Worm (Caenorhabditis elegans): ENCODE results near the gene C01G10.7.
"Not testable (repeated sequence)": the region's sequence is repeated elsewhere in the genome, so short reads cannot be mapped to it uniquely, and the experiment has no call there.

The C01G10.7 gene

ce11 chrV:15036769-15037168 is 48.8 kb upstream of the C01G10.7 start, which contains the start of gene melo-3:
Gene melo-3, minus strand, starts transcription at chrV:15036869.
- not testable (repeated sequence) for TF ChIP-seq egl-27, nhr-237, eor-1 (tag; optimal IDR thresholded peaks at IDR 0.05)

- TF ChIP-seq nhr-28 (tag; optimal IDR thresholded peaks at IDR 0.05) (no peak), elt-2 (tag; optimal IDR thresholded peaks at IDR 0.05) (peak; percentile 4)
Observed at ce11 chrV:15048107-15048506, 37.4 kb upstream of the C01G10.7 start, which contains the start of gene sdc-3. Gene sdc-3, minus strand, starts transcription at chrV:15048207.

ce11 chrV:15051720-15052119 is 33.8 kb upstream of the C01G10.7 start:
- TF ChIP-seq egl-27 (tag; optimal IDR thresholded peaks at IDR 0.05) (no peak), R02D3.7 (tag; optimal IDR thresholded peaks at IDR 0.05) (no peak), mdl-1 (tag; optimal IDR thresholded peaks at IDR 0.05) (no peak), mml-1 (tag; optimal IDR thresholded peaks at IDR 0.05) (no peak), aly-2 (tag; optimal IDR thresholded peaks at IDR 0.05) (no peak), ztf-11 (tag; optimal IDR thresholded peaks at IDR 0.05) (no peak), nhr-23 (tag; optimal IDR thresholded peaks at IDR 0.05) (no peak), lin-15B (tag; optimal IDR thresholded peaks at IDR 0.05) (no peak), ztf-4 (tag; optimal IDR thresholded peaks at IDR 0.05) (no peak), jun-1 (tag; optimal IDR thresholded peaks at IDR 0.05) (no peak), nhr-237 (tag; optimal IDR thresholded peaks at IDR 0.05) (no peak), snpc-4 (tag; optimal IDR thresholded peaks at IDR 0.05) (no peak), nfya-1 (tag; optimal IDR thresholded peaks at IDR 0.05; ENCODE audit: insufficient read depth) (no peak)

ce11 chrV:15052368-15052767 is 33.2 kb upstream of the C01G10.7 start, which contains the start of the genes fbxa-82 and C25D7.5:
Gene fbxa-82, minus strand, starts transcription at chrV:15052530.
Gene C25D7.5, plus strand, starts transcription at chrV:15052650.
- TF ChIP-seq eor-1 (tag; optimal IDR thresholded peaks at IDR 0.05) = no peak
- no peak for TF ChIP-seq nhr-12 (tag; optimal IDR thresholded peaks at IDR 0.05)
- TF ChIP-seq ceh-28 (tag; optimal IDR thresholded peaks at IDR 0.05) = no peak
- TF ChIP-seq ama-1 (optimal IDR thresholded peaks at IDR 0.05) = no peak
- no peak for TF ChIP-seq egl-27 (tag; optimal IDR thresholded peaks at IDR 0.05)
- TF ChIP-seq nfya-1 (tag; optimal IDR thresholded peaks at IDR 0.05; ENCODE audit: insufficient read depth) = no peak
- TF ChIP-seq ZK546.5 (tag; optimal IDR thresholded peaks at IDR 0.05) = no peak
- TF ChIP-seq hmg-11 (tag; optimal IDR thresholded peaks at IDR 0.05) = no peak
- TF ChIP-seq snpc-4 (tag; optimal IDR thresholded peaks at IDR 0.05) = no peak
- TF ChIP-seq unc-62 (GFP tag; optimal IDR thresholded peaks at IDR 0.05) = no peak
- TF ChIP-seq elt-2 (tag; optimal IDR thresholded peaks at IDR 0.05) = peak; percentile 28
- no peak for TF ChIP-seq ztf-4 (tag; optimal IDR thresholded peaks at IDR 0.05)
- TF ChIP-seq pha-4 (tag; optimal IDR thresholded peaks at IDR 0.05) = peak; percentile 31
- peak; percentile 41 for TF ChIP-seq pqm-1 (tag; optimal IDR thresholded peaks at IDR 0.05)
- TF ChIP-seq nhr-43 (tag; optimal IDR thresholded peaks at IDR 0.05; ENCODE audit: poor library complexity, severe bottlenecking) = no peak
- no peak for TF ChIP-seq aly-2 (tag; optimal IDR thresholded peaks at IDR 0.05)
- TF ChIP-seq elt-3 (tag; optimal IDR thresholded peaks at IDR 0.05) = no peak
- no peak for TF ChIP-seq lsy-12 (tag; optimal IDR thresholded peaks at IDR 0.05)
- TF ChIP-seq fkh-10 (GFP tag; optimal IDR thresholded peaks at IDR 0.05) = no peak

ce11 chrV:15054733-15055132 is 30.8 kb upstream of the C01G10.7 start:
- TF ChIP-seq elt-3 (tag; optimal IDR thresholded peaks at IDR 0.05) = no peak
- no peak for TF ChIP-seq ceh-9 (tag; optimal IDR thresholded peaks at IDR 0.05)
- TF ChIP-seq jun-1 (tag; optimal IDR thresholded peaks at IDR 0.05) = no peak
- no peak for TF ChIP-seq sea-2 (GFP tag; optimal IDR thresholded peaks at IDR 0.05)
- no peak for TF ChIP-seq lsy-12 (tag; optimal IDR thresholded peaks at IDR 0.05)
- no peak for TF ChIP-seq fos-1 (tag; optimal IDR thresholded peaks at IDR 0.05)
- TF ChIP-seq unc-39 (tag; optimal IDR thresholded peaks at IDR 0.05) = no peak
- TF ChIP-seq pqm-1 (tag; optimal IDR thresholded peaks at IDR 0.05) = no peak
- TF ChIP-seq nhr-23 (tag; optimal IDR thresholded peaks at IDR 0.05) = no peak
- TF ChIP-seq lin-39 (tag; optimal IDR thresholded peaks at IDR 0.05) = no peak
- no peak for TF ChIP-seq pha-4 (tag; optimal IDR thresholded peaks at IDR 0.05)
- no peak for TF ChIP-seq nfya-1 (tag; optimal IDR thresholded peaks at IDR 0.05; ENCODE audit: insufficient read depth)
- TF ChIP-seq unc-62 (GFP tag; optimal IDR thresholded peaks at IDR 0.05) = no peak
- TF ChIP-seq mdl-1 (tag; optimal IDR thresholded peaks at IDR 0.05) = no peak
- TF ChIP-seq nhr-43 (tag; optimal IDR thresholded peaks at IDR 0.05; ENCODE audit: poor library complexity, severe bottlenecking) = no peak
- no peak for TF ChIP-seq tbx-2 (tag; optimal IDR thresholded peaks at IDR 0.05)
- TF ChIP-seq R02D3.7 (tag; optimal IDR thresholded peaks at IDR 0.05) = no peak
